Worm (Caenorhabditis elegans) whole organism, late embryonic: Measurements from ENCODE around the gene apm-3.

Source experiments
- F13H6.1 ChIP-seq: sonication (generic microtip); optimal IDR thresholded peaks from 2 replicates; lab custom pipeline; 2016; ENCODE audit warnings: missing genetic modification characterization, missing compliant biosample characterization
- K02D7.2 ChIP-seq: sonication (generic microtip); optimal IDR thresholded peaks from 2 replicates; lab custom pipeline; 2017; ENCODE audit warnings: mild to moderate bottlenecking, missing genetic modification characterization, missing compliant biosample characterization
- K09A11.1 ChIP-seq: sonication (generic microtip); optimal IDR thresholded peaks from 2 replicates; lab custom pipeline; 2017; ENCODE audit warnings: antibody characterized with exemption, mild to moderate bottlenecking, missing genetic modification characterization, missing compliant biosample characterization; ENCODE audit not compliant: insufficient read depth
- T23F11.4 ChIP-seq: fragments of 200-800 bp; sonication (Bioruptor generic); optimal IDR thresholded peaks from 2 replicates; lab custom pipeline; 2018; ENCODE audit warnings: mild to moderate bottlenecking, missing genetic modification characterization, missing compliant biosample characterization
- ahr-1 ChIP-seq: sonication (generic microtip); optimal IDR thresholded peaks from 2 replicates; lab custom pipeline; 2016; ENCODE audit warnings: missing genetic modification characterization, missing compliant biosample characterization
- ama-1 ChIP-seq: fragments of 150-350 bp; optimal IDR thresholded peaks from 2 replicates; lab custom pipeline; 2014
- ceh-14 ChIP-seq: sonication (generic microtip); optimal IDR thresholded peaks from 2 replicates; lab custom pipeline; 2016; ENCODE audit warnings: missing genotype, missing genetic modification characterization, missing compliant biosample characterization
- ceh-18 ChIP-seq: sonication (generic microtip); optimal IDR thresholded peaks from 2 replicates; lab custom pipeline; 2016; ENCODE audit warnings: missing genetic modification characterization, missing compliant biosample characterization
- ceh-19 ChIP-seq: fragments of 200-800 bp; sonication (Bioruptor generic); optimal IDR thresholded peaks from 2 replicates; lab custom pipeline; 2018; ENCODE audit warnings: mild to moderate bottlenecking, missing genetic modification characterization, missing compliant biosample characterization
- ceh-24 ChIP-seq: sonication (generic microtip); optimal IDR thresholded peaks from 2 replicates; lab custom pipeline; 2016; ENCODE audit warnings: mild to moderate bottlenecking, missing genetic modification characterization, missing compliant biosample characterization
- ceh-30 ChIP-seq: fragments of 150-350 bp; optimal IDR thresholded peaks from 2 replicates; lab custom pipeline; 2014; ENCODE audit warnings: missing biosample characterization, missing genetic modification characterization
- ceh-31 ChIP-seq: sonication (generic microtip); optimal IDR thresholded peaks from 2 replicates; lab custom pipeline; 2016; ENCODE audit warnings: missing genetic modification characterization, missing compliant biosample characterization
- ceh-34 ChIP-seq: sonication (generic microtip); optimal IDR thresholded peaks from 2 replicates; lab custom pipeline; 2016; ENCODE audit warnings: mild to moderate bottlenecking, missing genetic modification characterization, missing compliant biosample characterization
- ceh-45 ChIP-seq: fragments of 200-800 bp; sonication (Bioruptor generic); IDR thresholded peaks from 2 replicates; pipeline ENCODE4 v1.3.6; 2022; ENCODE audit warnings: missing genetic modification reagents, missing genetic modification characterization, missing compliant biosample characterization
- ceh-48 ChIP-seq: sonication (generic microtip); optimal IDR thresholded peaks from 2 replicates; lab custom pipeline; 2016; ENCODE audit warnings: missing genetic modification characterization, inconsistent platforms, missing compliant biosample characterization
- ceh-6 ChIP-seq: fragments of 200-800 bp; sonication (Bioruptor generic); optimal IDR thresholded peaks from 2 replicates; lab custom pipeline; 2018; ENCODE audit warnings: mild to moderate bottlenecking, missing genetic modification characterization, missing compliant biosample characterization
- ceh-9 ChIP-seq: sonication (generic microtip); optimal IDR thresholded peaks from 2 replicates; lab custom pipeline; 2016; ENCODE audit warnings: mild to moderate bottlenecking, missing genetic modification characterization, inconsistent platforms, missing compliant biosample characterization
- che-1 ChIP-seq: sonication (generic microtip); optimal IDR thresholded peaks from 2 replicates; lab custom pipeline; 2016; ENCODE audit warnings: mild to moderate bottlenecking, missing genetic modification characterization, missing compliant biosample characterization
- dmd-4 ChIP-seq: sonication (generic microtip); optimal IDR thresholded peaks from 2 replicates; lab custom pipeline; 2016; ENCODE audit warnings: borderline replicate concordance, missing genetic modification characterization, missing compliant biosample characterization
- dve-1 ChIP-seq: sonication (generic microtip); optimal IDR thresholded peaks from 2 replicates; lab custom pipeline; 2017; ENCODE audit warnings: antibody characterized with exemption, mild to moderate bottlenecking, missing genetic modification characterization, missing compliant biosample characterization
- elt-4 ChIP-seq: sonication (generic microtip); optimal IDR thresholded peaks from 2 replicates; lab custom pipeline; 2016; ENCODE audit warnings: missing genetic modification characterization, missing compliant biosample characterization
- hlh-13 ChIP-seq: fragments of 200-800 bp; sonication (Bioruptor generic); optimal IDR thresholded peaks from 2 replicates; lab custom pipeline; 2018; ENCODE audit warnings: mild to moderate bottlenecking, missing genetic modification characterization, missing compliant biosample characterization
- hlh-30 ChIP-seq: sonication (generic microtip); optimal IDR thresholded peaks from 2 replicates; lab custom pipeline; 2017; ENCODE audit warnings: antibody characterized with exemption, missing genetic modification characterization, missing compliant biosample characterization; ENCODE audit not compliant: insufficient read depth
- hlh-6 ChIP-seq: sonication (generic microtip); optimal IDR thresholded peaks from 2 replicates; lab custom pipeline; 2016; ENCODE audit warnings: missing genotype, missing genetic modification characterization, missing compliant biosample characterization
- hlh-8 ChIP-seq: sonication (generic microtip); optimal IDR thresholded peaks from 2 replicates; lab custom pipeline; 2016; ENCODE audit warnings: missing genotype, missing genetic modification characterization, missing compliant biosample characterization
- lim-6 ChIP-seq: sonication (generic microtip); optimal IDR thresholded peaks from 2 replicates; lab custom pipeline; 2016; ENCODE audit warnings: missing genetic modification characterization, missing compliant biosample characterization
- lin-11 ChIP-seq: fragments of 200-800 bp; sonication (Bioruptor generic); optimal IDR thresholded peaks from 2 replicates; lab custom pipeline; 2018; ENCODE audit warnings: mild to moderate bottlenecking, missing genetic modification characterization, missing compliant biosample characterization
- nfya-1 ChIP-seq: sonication (generic microtip); optimal IDR thresholded peaks from 2 replicates; lab custom pipeline; 2017; ENCODE audit warnings: missing genetic modification characterization, mild to moderate bottlenecking, missing compliant biosample characterization, antibody characterized with exemption, moderate library complexity
- nhr-11 ChIP-seq: fragments of 150-350 bp; optimal IDR thresholded peaks from 2 replicates; lab custom pipeline; 2014; ENCODE audit warnings: missing biosample characterization, missing genetic modification characterization
- nhr-232 ChIP-seq: sonication (generic microtip); optimal IDR thresholded peaks from 2 replicates; lab custom pipeline; 2016; ENCODE audit warnings: missing genetic modification characterization, missing compliant biosample characterization
- odd-2 ChIP-seq: sonication (generic microtip); optimal IDR thresholded peaks from 2 replicates; lab custom pipeline; 2017; ENCODE audit warnings: antibody characterized with exemption, mild to moderate bottlenecking, missing genetic modification characterization, missing compliant biosample characterization
- pat-9 ChIP-seq: fragments of 200-800 bp; sonication (Bioruptor generic); optimal IDR thresholded peaks from 2 replicates; lab custom pipeline; 2018; ENCODE audit warnings: mild to moderate bottlenecking, missing genetic modification characterization, moderate library complexity, missing compliant biosample characterization
- pax-1 ChIP-seq: fragments of 150-350 bp; optimal IDR thresholded peaks from 2 replicates; lab custom pipeline; 2014; ENCODE audit warnings: missing biosample characterization, missing genetic modification characterization
- pha-2 ChIP-seq: sonication (generic microtip); optimal IDR thresholded peaks from 2 replicates; lab custom pipeline; 2017; ENCODE audit warnings: mild to moderate bottlenecking, missing genetic modification characterization, missing compliant biosample characterization
- pha-4 ChIP-seq: fragments of 150-350 bp; optimal IDR thresholded peaks from 2 replicates; lab custom pipeline; 2018; ENCODE audit warnings: missing biosample characterization, missing genetic modification reagents, missing genetic modification characterization
- pros-1 ChIP-seq: fragments of 150-350 bp; optimal IDR thresholded peaks from 2 replicates; lab custom pipeline; 2014; ENCODE audit warnings: missing biosample characterization, missing genetic modification reagents, missing genetic modification characterization
- sox-4 ChIP-seq: sonication (generic microtip); optimal IDR thresholded peaks from 2 replicates; lab custom pipeline; 2017; ENCODE audit warnings: mild to moderate bottlenecking, missing genetic modification characterization, inconsistent platforms, missing compliant biosample characterization
- tbx-2 ChIP-seq: sonication (generic microtip); optimal IDR thresholded peaks from 2 replicates; lab custom pipeline; 2016; ENCODE audit warnings: missing genetic modification characterization, missing compliant biosample characterization
- unc-86 ChIP-seq: sonication (generic microtip); optimal IDR thresholded peaks from 2 replicates; lab custom pipeline; 2016; ENCODE audit warnings: missing genetic modification characterization, missing compliant biosample characterization
- zip-5 ChIP-seq: sonication (generic microtip); optimal IDR thresholded peaks from 2 replicates; lab custom pipeline; 2016; ENCODE audit warnings: missing genetic modification characterization, missing compliant biosample characterization
- ztf-16 ChIP-seq: sonication (generic microtip); optimal IDR thresholded peaks from 2 replicates; lab custom pipeline; 2017; ENCODE audit warnings: missing genetic modification characterization, missing compliant biosample characterization

apm-3 gene

DNA sequence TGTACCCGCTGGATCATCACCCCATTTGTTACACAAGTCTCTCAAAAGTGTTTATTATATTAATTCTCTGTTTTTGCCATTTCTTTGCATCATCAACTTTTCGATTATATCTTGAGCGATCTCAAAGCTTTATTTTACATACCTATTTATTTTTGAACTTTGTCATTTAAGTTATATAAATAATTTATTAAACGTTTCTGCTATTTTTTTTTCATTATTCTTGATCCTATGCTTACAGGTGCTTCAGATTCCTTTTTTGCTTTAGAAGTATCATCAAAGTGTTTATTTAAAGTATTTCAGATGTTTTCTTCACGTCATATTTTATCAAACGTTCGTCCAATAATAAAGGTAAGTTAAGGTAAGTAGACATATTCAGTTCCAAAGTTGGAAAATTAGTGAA, 36.7 kb upstream of the apm-3 start, which contains the start of gene F35H12.5:
TSS of gene F35H12.5 (plus strand) at position 301 of the 400 bp plus-strand sequence.
- TF ChIP-seq unc-86 (tag; lab: Kevin White, UChicago): no peak
- TF ChIP-seq, all 69 proteins: peak for 0

DNA sequence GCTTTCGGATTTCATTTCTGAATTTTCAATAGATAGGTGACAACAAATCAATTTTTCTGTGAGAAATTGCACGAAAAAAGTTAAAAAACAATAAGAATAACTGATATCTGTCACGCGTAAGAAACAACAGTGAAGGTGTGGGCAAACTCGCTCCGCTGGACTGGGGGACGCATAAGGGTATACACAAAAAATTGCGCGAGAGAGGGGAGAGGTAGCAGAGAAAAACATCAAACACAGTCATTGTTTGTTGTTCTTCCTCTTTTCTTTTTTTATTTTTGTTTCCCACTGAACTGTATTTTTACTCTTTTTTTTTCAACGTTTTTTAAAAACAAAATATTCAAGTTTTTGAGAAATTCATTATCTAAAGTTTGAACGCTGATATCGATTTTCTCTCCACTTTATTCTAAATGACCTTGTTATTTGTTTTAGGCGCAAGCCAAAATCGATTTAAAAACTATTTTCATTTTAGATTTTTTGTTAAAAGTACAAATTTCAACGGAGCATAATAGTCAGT, 30.2 kb upstream of the apm-3 start, which contains the start of the genes pifk-1 and tbc-11:
TSS of gene pifk-1 (minus strand) at position 17 of the 514 bp plus-strand sequence.
TSS of gene tbc-11 (plus strand) at position 464 of the 514 bp plus-strand sequence.
- no peak for TF ChIP-seq ceh-45
- no peak for TF ChIP-seq lin-11 (tag; lab: Kevin White, UChicago)
- TF ChIP-seq hlh-30 (tag; lab: Kevin White, UChicago): peak; percentile 47
- TF ChIP-seq elt-4 (tag; lab: Kevin White, UChicago): no peak
- TF ChIP-seq ceh-6 (GFP tag; lab: Kevin White, UChicago): no peak
- TF ChIP-seq nfya-1 (tag; lab: Kevin White, UChicago): no peak

- TF ChIP-seq ceh-34 (tag; lab: Kevin White, UChicago): no peak
- no peak for TF ChIP-seq ceh-31 (tag; lab: Kevin White, UChicago)
- TF ChIP-seq hlh-6: no peak
- TF ChIP-seq ceh-14 (tag; lab: Kevin White, UChicago): no peak
- no peak for TF ChIP-seq F13H6.1 (tag; lab: Kevin White, UChicago)
- TF ChIP-seq hlh-13: no peak
- TF ChIP-seq ceh-30 (tag; lab: Kevin White, UChicago): no peak
- TF ChIP-seq dmd-4 (tag; lab: Kevin White, UChicago): no peak
- no peak for TF ChIP-seq ztf-16 (tag; lab: Kevin White, UChicago)
- TF ChIP-seq lim-6 (tag; lab: Kevin White, UChicago): no peak
- no peak for TF ChIP-seq nhr-232 (tag; lab: Kevin White, UChicago)
- no peak for TF ChIP-seq ceh-45
- no peak for TF ChIP-seq ceh-24
- no peak for TF ChIP-seq dve-1 (tag; lab: Kevin White, UChicago)
- TF ChIP-seq ahr-1 (tag; lab: Kevin White, UChicago): no peak
- no peak for TF ChIP-seq pat-9 (tag; lab: Kevin White, UChicago)
- no peak for TF ChIP-seq ceh-48 (tag; lab: Kevin White, UChicago)
- no peak for TF ChIP-seq ceh-6 (GFP tag; lab: Kevin White, UChicago)
- no peak for TF ChIP-seq K09A11.1 (tag; lab: Kevin White, UChicago)
- no peak for TF ChIP-seq ama-1 (lab: Kevin White, UChicago)
Observed at ce11 chrX:926125-926524, 28.6 kb upstream of the apm-3 start.

ce11 chrX:927632-928031, 27.1 kb upstream of the apm-3 start:
- TF ChIP-seq odd-2 (tag; lab: Kevin White, UChicago): no peak
- TF ChIP-seq pat-9 (tag; lab: Kevin White, UChicago): no peak
- TF ChIP-seq lin-11 (tag; lab: Kevin White, UChicago): no peak
- no peak for TF ChIP-seq ceh-24
- TF ChIP-seq che-1 (tag; lab: Kevin White, UChicago): no peak
- no peak for TF ChIP-seq K09A11.1 (tag; lab: Kevin White, UChicago)
- no peak for TF ChIP-seq K02D7.2
- no peak for TF ChIP-seq ceh-14 (tag; lab: Kevin White, UChicago)
- TF ChIP-seq ceh-6 (GFP tag; lab: Kevin White, UChicago): no peak
- TF ChIP-seq hlh-8 (tag; lab: Kevin White, UChicago): no peak
- TF ChIP-seq hlh-6: no peak
- no peak for TF ChIP-seq lim-6 (tag; lab: Kevin White, UChicago)
- TF ChIP-seq nhr-11 (tag; lab: Kevin White, UChicago): no peak

- TF ChIP-seq pha-2 (no peak), hlh-30 (tag; lab: Kevin White, UChicago) (no peak), ceh-6 (GFP tag; lab: Kevin White, UChicago) (no peak), ceh-19 (GFP tag; lab: Kevin White, UChicago) (peak; percentile 2), ceh-24 (no peak), K02D7.2 (no peak), nhr-232 (tag; lab: Kevin White, UChicago) (no peak), sox-4 (tag; lab: Kevin White, UChicago) (no peak), ceh-9 (tag; lab: Kevin White, UChicago) (no peak), lim-6 (tag; lab: Kevin White, UChicago) (no peak), T23F11.4 (GFP tag; lab: Kevin White, UChicago) (no peak), nfya-1 (tag; lab: Kevin White, UChicago) (peak; percentile 35), tbx-2 (tag; lab: Kevin White, UChicago) (peak; percentile 23), pax-1 (tag; lab: Kevin White, UChicago) (no peak), pros-1 (tag; lab: Kevin White, UChicago) (no peak), pha-4 (tag; lab: Kevin White, UChicago) (no peak), elt-4 (tag; lab: Kevin White, UChicago) (no peak), ceh-30 (tag; lab: Kevin White, UChicago) (no peak), zip-5 (no peak), ceh-18 (peak; percentile 19), che-1 (tag; lab: Kevin White, UChicago) (no peak), hlh-8 (tag; lab: Kevin White, UChicago) (no peak), ceh-14 (tag; lab: Kevin White, UChicago) (peak; percentile 58)
Observed at ce11 chrX:932874-933273, 21.9 kb upstream of the apm-3 start.
